Fruit fly (Drosophila melanogaster): Measurements from ENCODE around the gene CG45060.

DNA sequence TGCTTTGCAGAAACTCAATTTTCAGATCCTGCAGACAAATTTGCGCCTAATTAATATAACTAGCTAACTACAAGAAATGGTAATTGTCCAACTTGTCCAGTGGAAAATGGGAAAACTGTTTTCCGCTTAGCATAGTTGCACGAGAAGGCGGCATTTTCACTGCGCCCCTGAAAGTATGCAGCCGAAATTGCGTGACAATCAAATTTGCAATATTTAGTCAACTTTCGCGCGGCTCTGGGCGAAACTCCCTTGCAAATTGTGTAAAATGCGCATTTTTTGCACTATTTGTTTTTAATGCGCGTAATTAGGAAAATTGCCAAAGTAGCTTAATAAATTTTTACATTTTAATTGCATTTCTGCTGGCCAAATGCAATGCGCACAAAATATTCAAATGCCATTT, 21.3 kb upstream of the CG45060 start:
- TF ChIP-seq esn (GFP tag; optimal IDR thresholded peaks at IDR 0.05) (no peak), CG4318 (GFP tag; optimal IDR thresholded peaks at IDR 0.05) (no peak), dac (GFP tag; optimal IDR thresholded peaks at IDR 0.05) (no peak), CG7368 (GFP tag; optimal IDR thresholded peaks at IDR 0.05) (no peak), Blimp-1 (GFP tag; optimal IDR thresholded peaks at IDR 0.05) (no peak), CG8319 (GFP tag; optimal IDR thresholded peaks at IDR 0.05) (no peak), OdsH (GFP tag; optimal IDR thresholded peaks at IDR 0.05) (no peak), CG15336 (GFP tag; IDR thresholded peaks at IDR 0.05) (no peak), CG6276 (GFP tag; optimal IDR thresholded peaks at IDR 0.05) (no peak), CG9139 (GFP tag; optimal IDR thresholded peaks at IDR 0.05) (no peak), Lpt (GFP tag; optimal IDR thresholded peaks at IDR 0.05) (no peak), CG32006 (GFP tag; optimal IDR thresholded peaks at IDR 0.05) (no peak), svp (GFP tag) (no peak), Hr38 (GFP tag; optimal IDR thresholded peaks at IDR 0.05) (no peak)

Data from whole organism, prepupa.